Fruit fly (Drosophila melanogaster): Measurements from ENCODE around the gene Frq2.
A peak's percentile ranks its signal among the peaks of the same experiment; 100 is the strongest.

dm6 chrX:18136059-18136458 is 41.4 kb upstream of the Frq2 start:
- peak; percentile 32; the same call in 1 of the 2 replicates for TF ChIP-seq Gug (GFP tag; IDR thresholded peaks at IDR 0.05)
- no peak for TF ChIP-seq Eip75B (GFP tag; optimal IDR thresholded peaks at IDR 0.05)
- TF ChIP-seq CG7368 (GFP tag; optimal IDR thresholded peaks at IDR 0.05): no peak
- peak in 1 of 2 experiments; percentile 0 for TF ChIP-seq salr (GFP tag; optimal IDR thresholded peaks at IDR 0.05)
- TF ChIP-seq Blimp-1 (GFP tag; optimal IDR thresholded peaks at IDR 0.05): no peak
- TF ChIP-seq cyc (GFP tag; optimal IDR thresholded peaks at IDR 0.05): peak; percentile 46
